Worm (Caenorhabditis elegans) whole organism, mixed stage, embryonic: ENCODE data around the gene dve-1.

Source experiments
- M03D4.4 ChIP-seq: sonication (generic microtip); optimal IDR thresholded peaks from 2 replicates; lab custom pipeline; 2017; ENCODE audit warnings: mild to moderate bottlenecking, missing genetic modification characterization, missing compliant biosample characterization
- bed-3 ChIP-seq: fragments of 200-800 bp; sonication (Bioruptor generic); optimal IDR thresholded peaks from 3 replicates; lab custom pipeline; 2018; ENCODE audit warnings: mild to moderate bottlenecking, missing genetic modification characterization, moderate library complexity, missing compliant biosample characterization
- blmp-1 ChIP-seq: fragments of 150-350 bp; optimal IDR thresholded peaks from 2 replicates; lab custom pipeline; 2014; ENCODE audit warnings: missing biosample characterization, missing genetic modification characterization
- ceh-39 ChIP-seq: fragments of 150-350 bp; optimal IDR thresholded peaks from 2 replicates; lab custom pipeline; 2014; ENCODE audit warnings: missing biosample characterization, missing genetic modification characterization
- ceh-43 ChIP-seq: fragments of 200-800 bp; sonication (Bioruptor generic); optimal IDR thresholded peaks from 2 replicates; lab custom pipeline; 2018; ENCODE audit warnings: mild to moderate bottlenecking, missing genetic modification characterization, moderate library complexity, missing compliant biosample characterization
- ceh-83 ChIP-seq: fragments of 200-800 bp; sonication (Bioruptor generic); optimal IDR thresholded peaks from 2 replicates; lab custom pipeline; 2018; ENCODE audit warnings: mild to moderate bottlenecking, missing genetic modification characterization, missing compliant biosample characterization
- ces-1 ChIP-seq: fragments of 150-350 bp; optimal IDR thresholded peaks from 2 replicates; lab custom pipeline; 2014; ENCODE audit warnings: missing biosample characterization, missing genetic modification reagents, missing genetic modification characterization
- cnd-1 ChIP-seq: fragments of 200-800 bp; sonication (Bioruptor generic); optimal IDR thresholded peaks from 2 replicates; lab custom pipeline; 2018; ENCODE audit warnings: mild to moderate bottlenecking, missing genetic modification characterization, missing compliant biosample characterization
- drap-1 ChIP-seq: fragments of 200-800 bp; sonication (Bioruptor generic); optimal IDR thresholded peaks from 3 replicates; lab custom pipeline; 2018; ENCODE audit warnings: mild to moderate bottlenecking, missing genetic modification characterization, missing compliant biosample characterization
- elt-1 ChIP-seq: sonication (generic microtip); optimal IDR thresholded peaks from 2 replicates; lab custom pipeline; 2017; ENCODE audit warnings: missing genetic modification characterization, mild to moderate bottlenecking, missing compliant biosample characterization, antibody characterized with exemption, moderate library complexity, borderline replicate concordance; ENCODE audit not compliant: insufficient read depth
- elt-3 ChIP-seq: fragments of 150-350 bp; optimal IDR thresholded peaks from 2 replicates; lab custom pipeline; 2014; ENCODE audit warnings: missing biosample characterization, missing genetic modification characterization
- flh-1 ChIP-seq: fragments of 200-800 bp; sonication (Bioruptor generic); optimal IDR thresholded peaks from 2 replicates; lab custom pipeline; 2018; ENCODE audit warnings: mild to moderate bottlenecking, missing genetic modification characterization, moderate library complexity, missing compliant biosample characterization
- ham-2 ChIP-seq: fragments of 200-800 bp; sonication (Bioruptor generic); optimal IDR thresholded peaks from 2 replicates; lab custom pipeline; 2018; ENCODE audit warnings: mild to moderate bottlenecking, missing genetic modification characterization, missing compliant biosample characterization
- hlh-1 ChIP-seq: fragments of 150-350 bp; optimal IDR thresholded peaks from 2 replicates; lab custom pipeline; 2014; ENCODE audit warnings: missing biosample characterization, missing genetic modification reagents, missing genetic modification characterization
- lin-13 ChIP-seq: fragments of 150-350 bp; optimal IDR thresholded peaks from 2 replicates; lab custom pipeline; 2014; ENCODE audit warnings: missing biosample characterization, missing genetic modification characterization
- lin-32 ChIP-seq: fragments of 200-800 bp; sonication (Bioruptor generic); optimal IDR thresholded peaks from 2 replicates; lab custom pipeline; 2018; ENCODE audit warnings: mild to moderate bottlenecking, missing genetic modification characterization, missing compliant biosample characterization
- lsy-2 ChIP-seq: fragments of 150-350 bp; optimal IDR thresholded peaks from 2 replicates; lab custom pipeline; 2014; ENCODE audit warnings: missing biosample characterization, missing genetic modification characterization
- mab-5 ChIP-seq: fragments of 150-350 bp; optimal IDR thresholded peaks from 2 replicates; lab custom pipeline; 2014; ENCODE audit warnings: missing biosample characterization, missing genetic modification characterization
- mep-1 ChIP-seq: fragments of 150-350 bp; optimal IDR thresholded peaks from 2 replicates; lab custom pipeline; 2017; ENCODE audit warnings: missing biosample characterization, missing genetic modification reagents, missing genetic modification characterization, inconsistent platforms
- mls-2 ChIP-seq: sonication (generic microtip); optimal IDR thresholded peaks from 2 replicates; lab custom pipeline; 2016; ENCODE audit warnings: mild to moderate bottlenecking, missing genetic modification characterization, moderate library complexity, missing compliant biosample characterization
- nhr-12 ChIP-seq: fragments of 150-350 bp; optimal IDR thresholded peaks from 2 replicates; lab custom pipeline; 2014; ENCODE audit warnings: missing biosample characterization, missing genetic modification characterization
- nhr-2 ChIP-seq: fragments of 150-350 bp; optimal IDR thresholded peaks from 2 replicates; lab custom pipeline; 2014; ENCODE audit warnings: missing biosample characterization, missing genetic modification characterization
- nhr-237 ChIP-seq: fragments of 150-350 bp; optimal IDR thresholded peaks from 2 replicates; lab custom pipeline; 2014; ENCODE audit warnings: missing biosample characterization, missing genetic modification characterization
- nhr-28 ChIP-seq: fragments of 150-350 bp; optimal IDR thresholded peaks from 2 replicates; lab custom pipeline; 2014; ENCODE audit warnings: missing biosample characterization, missing genetic modification characterization
- nhr-76 ChIP-seq: sonication (generic microtip); optimal IDR thresholded peaks from 2 replicates; lab custom pipeline; 2017; ENCODE audit warnings: missing biosample characterization, missing genetic modification characterization
- pha-4 ChIP-seq: fragments of 150-350 bp; optimal IDR thresholded peaks from 2 replicates; lab custom pipeline; 2018; ENCODE audit warnings: missing biosample characterization, missing genetic modification reagents, missing genetic modification characterization
- sem-2 ChIP-seq: fragments of 200-800 bp; sonication (Bioruptor generic); optimal IDR thresholded peaks from 2 replicates; lab custom pipeline; 2018; ENCODE audit warnings: mild to moderate bottlenecking, missing genetic modification characterization, missing compliant biosample characterization
- snpc-4 ChIP-seq: fragments of 150-350 bp; optimal IDR thresholded peaks from 2 replicates; lab custom pipeline; 2014; ENCODE audit warnings: missing biosample characterization, missing genetic modification characterization
- sptf-1 ChIP-seq: sonication (generic microtip); optimal IDR thresholded peaks from 2 replicates; lab custom pipeline; 2017; ENCODE audit warnings: mild to moderate bottlenecking, missing genetic modification characterization, moderate library complexity, missing compliant biosample characterization
- tbx-8 ChIP-seq: fragments of 200-800 bp; sonication (Bioruptor generic); optimal IDR thresholded peaks from 2 replicates; lab custom pipeline; 2018; ENCODE audit warnings: mild to moderate bottlenecking, missing genetic modification characterization, moderate library complexity, missing compliant biosample characterization
- unc-120 ChIP-seq: sonication (generic microtip); optimal IDR thresholded peaks from 2 replicates; lab custom pipeline; 2017; ENCODE audit warnings: missing genetic modification characterization, missing compliant biosample characterization; ENCODE audit not compliant: poor library complexity, severe bottlenecking
- unc-39 ChIP-seq: fragments of 150-350 bp; optimal IDR thresholded peaks from 2 replicates; lab custom pipeline; 2014; ENCODE audit warnings: missing biosample characterization, missing genetic modification characterization
- unc-62 ChIP-seq: fragments of 150-350 bp; optimal IDR thresholded peaks from 2 replicates; lab custom pipeline; 2014; ENCODE audit warnings: missing biosample characterization, missing genetic modification reagents, missing genetic modification characterization
- zip-8 ChIP-seq: fragments of 150-350 bp; optimal IDR thresholded peaks from 2 replicates; lab custom pipeline; 2014; ENCODE audit warnings: missing biosample characterization, missing genetic modification characterization
- ztf-11 ChIP-seq: fragments of 150-350 bp; optimal IDR thresholded peaks from 2 replicates; lab custom pipeline; 2014; ENCODE audit warnings: missing biosample characterization, missing genetic modification characterization

Gene dve-1

DNA sequence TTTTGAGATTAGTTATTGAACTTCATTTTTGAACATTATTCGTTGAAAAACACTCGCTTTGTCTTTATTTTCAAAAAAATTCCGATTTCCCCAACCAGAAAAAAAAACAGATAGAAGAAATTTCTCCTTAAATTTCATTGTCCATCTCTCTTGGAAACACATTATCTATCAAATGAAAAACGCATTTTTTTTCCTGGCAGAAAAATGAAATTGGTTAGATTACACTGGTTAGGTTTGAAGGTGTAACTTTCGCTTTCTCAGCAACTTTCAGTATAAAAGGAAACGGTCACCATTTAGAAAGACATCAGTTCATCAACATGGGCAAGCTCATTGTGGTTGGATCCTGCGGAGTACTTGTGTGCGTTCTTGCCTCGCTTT lies 12.2 kb downstream of the dve-1 start, which contains the start of gene col-19:
col-19 (plus strand) TSS at position 301 of the 378 bp plus-strand sequence.
- TF ChIP-seq drap-1 (GFP tag; lab: Kevin White, UChicago): no peak
- no peak for TF ChIP-seq nhr-2 (tag; lab: Kevin White, UChicago)
- TF ChIP-seq unc-62: no peak

DNA sequence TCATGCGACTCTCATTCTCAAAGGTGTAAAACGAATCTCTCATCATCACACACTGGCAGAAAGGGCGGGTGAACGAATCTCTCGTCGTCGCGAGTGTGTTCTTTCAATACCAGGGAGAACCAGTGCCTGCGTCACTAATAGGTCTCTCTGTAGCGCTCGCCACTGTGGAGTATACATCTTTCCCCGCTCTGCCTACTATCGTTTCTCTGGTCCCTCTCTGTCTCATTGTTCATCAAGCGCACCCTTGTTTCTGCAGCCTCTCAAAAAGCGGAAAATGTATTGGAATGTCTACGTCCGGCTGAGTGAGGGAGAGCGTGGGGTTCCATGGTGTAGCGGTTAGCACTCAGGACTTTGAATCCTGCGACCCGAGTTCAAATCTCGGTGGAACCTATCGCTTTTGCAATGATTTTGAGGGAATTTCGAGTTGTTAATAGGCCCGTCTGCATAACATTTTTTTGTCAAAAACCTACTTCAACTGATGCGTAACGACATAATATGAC lies 23.5 kb downstream of the dve-1 start:
- TF ChIP-seq ham-2 (GFP tag; lab: Kevin White, UChicago) (peak; percentile 95), sem-2 (GFP tag; lab: Kevin White, UChicago) (peak; percentile 84), flh-1 (GFP tag; lab: Kevin White, UChicago) (peak; percentile 73), nhr-28 (peak; percentile 58), drap-1 (GFP tag; lab: Kevin White, UChicago) (peak; percentile 94), ztf-11 (tag; lab: Kevin White, UChicago) (peak; percentile 74), unc-120 (tag; lab: Kevin White, UChicago) (peak; percentile 87), blmp-1 (tag; lab: Kevin White, UChicago) (no peak), lin-32 (GFP tag; lab: Kevin White, UChicago) (peak; percentile 85), ces-1 (GFP tag; lab: Kevin White, UChicago) (peak; percentile 88), M03D4.4 (tag; lab: Kevin White, UChicago) (peak; percentile 90), snpc-4 (tag; lab: Kevin White, UChicago) (no peak), mls-2 (peak; percentile 96), sptf-1 (tag; lab: Kevin White, UChicago) (peak; percentile 93), tbx-8 (GFP tag; lab: Kevin White, UChicago) (peak; percentile 75), nhr-237 (tag; lab: Kevin White, UChicago) (peak; percentile 88), bed-3 (GFP tag; lab: Kevin White, UChicago) (peak; percentile 75), elt-1 (tag; lab: Kevin White, UChicago) (no peak), ceh-83 (GFP tag; lab: Kevin White, UChicago) (peak; percentile 91), lsy-2 (tag; lab: Kevin White, UChicago) (peak; percentile 39), nhr-76 (tag; lab: Kevin White, UChicago) (peak; percentile 41), lin-13 (tag; lab: Kevin White, UChicago) (peak; percentile 40), elt-3 (peak; percentile 9), mab-5 (tag; lab: Kevin White, UChicago) (peak; percentile 38), unc-39 (tag; lab: Kevin White, UChicago) (peak; percentile 75), nhr-12 (tag; lab: Kevin White, UChicago) (no peak), nhr-2 (tag; lab: Kevin White, UChicago) (peak; percentile 24), zip-8 (no peak), hlh-1 (peak; percentile 24), ceh-43 (GFP tag; lab: Kevin White, UChicago) (peak; percentile 80), mep-1 (tag; lab: Kevin White, UChicago) (peak; percentile 86), ceh-39 (tag; lab: Kevin White, UChicago) (peak; percentile 4), pha-4 (tag; lab: Kevin White, UChicago) (peak; percentile 77), unc-62 (peak; percentile 57), cnd-1 (tag; lab: Kevin White, UChicago) (peak; percentile 87)

DNA sequence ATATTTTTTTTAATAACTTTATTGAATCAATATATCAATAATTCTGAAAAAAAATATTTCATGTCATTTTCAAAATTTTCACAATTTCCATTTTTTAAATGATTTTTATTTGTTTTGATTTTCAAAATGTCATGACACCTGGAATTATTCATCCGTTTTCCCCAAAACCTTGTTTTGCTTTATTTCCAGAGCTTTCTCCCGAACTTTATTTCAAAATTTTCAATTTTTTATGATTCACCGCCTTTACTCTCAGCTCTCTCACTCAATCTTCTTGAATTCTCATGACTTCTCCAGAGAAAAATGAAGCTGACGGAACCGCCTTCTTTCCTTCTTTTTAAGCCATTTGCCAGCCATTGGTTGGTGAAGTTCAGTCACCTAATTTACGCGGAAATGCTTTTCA lies 29.0 kb downstream of the dve-1 start, which contains the start of gene R04A9.1:
R04A9.1 (plus strand) TSS at position 301 of the 400 bp plus-strand sequence.
- TF ChIP-seq nhr-76 (tag; lab: Kevin White, UChicago): no peak
- no peak for TF ChIP-seq mls-2
- no peak for TF ChIP-seq nhr-28
- no peak for TF ChIP-seq M03D4.4 (tag; lab: Kevin White, UChicago)
- TF ChIP-seq ceh-39 (tag; lab: Kevin White, UChicago): no peak
- no peak for TF ChIP-seq tbx-8 (GFP tag; lab: Kevin White, UChicago)
- TF ChIP-seq bed-3 (GFP tag; lab: Kevin White, UChicago): no peak
- no peak for TF ChIP-seq ztf-11 (tag; lab: Kevin White, UChicago)
- no peak for TF ChIP-seq ham-2 (GFP tag; lab: Kevin White, UChicago)
- TF ChIP-seq mab-5 (tag; lab: Kevin White, UChicago): no peak
- no peak for TF ChIP-seq unc-62
- TF ChIP-seq unc-39 (tag; lab: Kevin White, UChicago): no peak
- TF ChIP-seq sptf-1 (tag; lab: Kevin White, UChicago): no peak
